Worm (Caenorhabditis elegans): Measurements from ENCODE around the gene K05F1.13.
A peak's percentile ranks its signal among the peaks of the same experiment; 100 is the strongest.
"Not testable (repeated sequence)": the region's sequence is repeated elsewhere in the genome, so short reads cannot be mapped to it uniquely, and the experiment has no call there.

K05F1.13 gene

DNA sequence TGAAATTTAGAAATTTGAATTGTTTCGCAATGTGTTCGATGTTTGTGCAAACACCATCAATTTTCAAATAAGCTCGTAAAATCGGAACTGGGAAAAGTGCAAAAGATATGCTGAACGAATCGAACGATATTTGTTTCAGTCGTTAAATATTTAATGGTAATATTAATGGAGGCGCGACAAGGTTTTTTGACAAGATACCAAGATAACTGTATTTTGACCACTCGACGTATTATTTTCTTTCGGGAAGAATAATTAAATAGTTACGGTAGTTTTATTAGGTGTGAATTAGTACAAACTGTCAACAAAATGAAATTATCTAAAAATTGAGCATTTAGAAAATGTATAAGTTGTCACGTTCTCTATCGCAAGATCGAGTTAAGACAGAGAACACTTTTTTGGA lies 15.4 kb downstream of the K05F1.13 start:
- no peak for TF ChIP-seq tbx-2 (tag; optimal IDR thresholded peaks at IDR 0.05)
- peak; percentile 93 for TF ChIP-seq elt-2 (tag; optimal IDR thresholded peaks at IDR 0.05)
- no peak for TF ChIP-seq aly-2 (tag; optimal IDR thresholded peaks at IDR 0.05)
- no peak for TF ChIP-seq unc-39 (tag; optimal IDR thresholded peaks at IDR 0.05)
- TF ChIP-seq R02D3.7 (tag; optimal IDR thresholded peaks at IDR 0.05), result no peak
- TF ChIP-seq fos-1 (tag; optimal IDR thresholded peaks at IDR 0.05), result no peak
- TF ChIP-seq nhr-237 (tag; optimal IDR thresholded peaks at IDR 0.05), result no peak
- peak; percentile 8 for TF ChIP-seq pha-4 (tag; optimal IDR thresholded peaks at IDR 0.05)
- TF ChIP-seq ceh-82 (tag; optimal IDR thresholded peaks at IDR 0.05), result no peak
- TF ChIP-seq jun-1 (tag; optimal IDR thresholded peaks at IDR 0.05), result no peak
- TF ChIP-seq pqm-1 (tag; optimal IDR thresholded peaks at IDR 0.05), result peak; percentile 25
- TF ChIP-seq nhr-12 (tag; optimal IDR thresholded peaks at IDR 0.05), result no peak
- no peak for TF ChIP-seq sea-2 (GFP tag; optimal IDR thresholded peaks at IDR 0.05)
- no peak for TF ChIP-seq fkh-2 (tag; optimal IDR thresholded peaks at IDR 0.05)
- no peak for TF ChIP-seq egl-27 (tag; optimal IDR thresholded peaks at IDR 0.05)
- TF ChIP-seq ceh-16 (tag; optimal IDR thresholded peaks at IDR 0.05), result no peak
- TF ChIP-seq mdl-1 (tag; optimal IDR thresholded peaks at IDR 0.05), result no peak
- no peak for TF ChIP-seq ama-1 (optimal IDR thresholded peaks at IDR 0.05)
- TF ChIP-seq daf-12 (tag; optimal IDR thresholded peaks at IDR 0.05), result no peak
- TF ChIP-seq nhr-43 (tag; optimal IDR thresholded peaks at IDR 0.05; ENCODE audit: poor library complexity, severe bottlenecking), result no peak

DNA sequence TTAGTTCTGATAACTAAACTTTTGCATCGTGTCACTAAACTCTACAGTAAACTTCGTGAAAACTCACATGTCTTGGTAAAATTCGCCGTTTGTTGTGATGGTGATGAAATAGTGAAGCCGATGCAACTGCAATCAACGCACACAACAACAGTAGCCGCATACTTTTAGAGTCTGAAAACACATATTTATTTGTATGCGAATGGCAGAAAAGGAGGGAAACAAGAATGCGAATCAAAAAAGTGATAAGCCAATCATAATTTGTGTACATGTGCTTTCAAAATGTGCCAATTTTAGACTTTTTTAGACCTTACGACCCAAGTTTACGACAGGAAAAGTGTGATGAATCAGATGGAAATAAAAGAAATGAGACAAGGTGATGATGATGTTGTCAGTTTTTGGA lies 16.4 kb downstream of the K05F1.13 start, which contains the start of gene K05F1.10:
TSS of gene K05F1.10 (minus strand) at position 171 of the 400 bp plus-strand sequence.
- TF ChIP-seq pha-4 (tag; optimal IDR thresholded peaks at IDR 0.05), result peak; percentile 9
- no peak for TF ChIP-seq egl-27 (tag; optimal IDR thresholded peaks at IDR 0.05)
- TF ChIP-seq hmg-11 (tag; optimal IDR thresholded peaks at IDR 0.05), result no peak
- TF ChIP-seq elt-2 (tag; optimal IDR thresholded peaks at IDR 0.05), result peak; percentile 86
- TF ChIP-seq sea-2 (GFP tag; optimal IDR thresholded peaks at IDR 0.05), result no peak
- TF ChIP-seq ama-1 (optimal IDR thresholded peaks at IDR 0.05), result peak; percentile 9
- TF ChIP-seq pqm-1 (tag; optimal IDR thresholded peaks at IDR 0.05), result peak; percentile 54

- TF ChIP-seq ceh-82 (tag; optimal IDR thresholded peaks at IDR 0.05) (no peak), fos-1 (tag; optimal IDR thresholded peaks at IDR 0.05) (no peak), elt-2 (tag; optimal IDR thresholded peaks at IDR 0.05) (peak; percentile 97), pqm-1 (tag; optimal IDR thresholded peaks at IDR 0.05) (peak; percentile 63), nhr-67 (tag; optimal IDR thresholded peaks at IDR 0.05) (no peak), ama-1 (optimal IDR thresholded peaks at IDR 0.05) (no peak), elt-1 (tag; optimal IDR thresholded peaks at IDR 0.05) (no peak)
Measured at ce11 chrII:5806563-5806962, 17.6 kb downstream of the K05F1.13 start.

- TF ChIP-seq ZK546.5 (tag; optimal IDR thresholded peaks at IDR 0.05), result no peak
Measured at ce11 chrII:5810230-5810629, 21.3 kb downstream of the K05F1.13 start, which contains the start of the genes msp-64 and ZK1248.5. Gene msp-64 (minus strand): TSS chrII:5810330. Gene ZK1248.5 (plus strand): TSS chrII:5810514.

DNA sequence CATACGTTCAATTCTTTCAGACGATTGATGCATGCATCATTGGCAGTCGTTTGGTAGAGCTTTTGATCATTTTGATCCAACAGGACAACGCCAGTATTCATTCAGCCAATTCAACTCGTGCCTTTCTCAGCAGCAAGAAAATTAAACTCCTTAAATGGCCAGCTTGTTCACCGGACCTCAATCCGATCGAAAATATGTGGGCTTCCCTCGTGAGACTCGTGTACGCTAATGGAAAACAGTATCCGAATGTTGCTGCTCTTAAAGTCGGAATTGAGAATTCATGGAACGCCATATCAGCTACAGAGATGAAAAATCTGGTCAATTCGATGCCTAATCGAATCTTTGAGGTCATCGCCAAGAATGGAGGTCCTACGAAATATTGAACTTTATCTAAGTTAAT lies 26.5 kb downstream of the K05F1.13 start, which contains the start of gene wago-5:
TSS of gene wago-5 (minus strand) at position 101 of the 400 bp plus-strand sequence.
- not testable (repeated sequence) for TF ChIP-seq ZK546.5, tbx-2, mdl-1 (tag; optimal IDR thresholded peaks at IDR 0.05)

- TF ChIP-seq unc-39 (tag; optimal IDR thresholded peaks at IDR 0.05) (no peak), mml-1 (tag; optimal IDR thresholded peaks at IDR 0.05) (no peak), egl-27 (tag; optimal IDR thresholded peaks at IDR 0.05) (no peak), zag-1 (tag; optimal IDR thresholded peaks at IDR 0.05) (no peak), nhr-237 (tag; optimal IDR thresholded peaks at IDR 0.05) (no peak), fkh-2 (tag; optimal IDR thresholded peaks at IDR 0.05) (no peak), fkh-10 (GFP tag; optimal IDR thresholded peaks at IDR 0.05) (no peak), nhr-43 (tag; optimal IDR thresholded peaks at IDR 0.05; ENCODE audit: poor library complexity, severe bottlenecking) (no peak), nhr-28 (tag; optimal IDR thresholded peaks at IDR 0.05) (no peak), nhr-11 (tag; optimal IDR thresholded peaks at IDR 0.05) (no peak), pqm-1 (tag; optimal IDR thresholded peaks at IDR 0.05) (no peak), ZK546.5 (tag; optimal IDR thresholded peaks at IDR 0.05) (no peak), mdl-1 (tag; optimal IDR thresholded peaks at IDR 0.05) (no peak), nhr-12 (tag; optimal IDR thresholded peaks at IDR 0.05) (no peak), elt-3 (tag; optimal IDR thresholded peaks at IDR 0.05) (no peak), ztf-11 (tag; optimal IDR thresholded peaks at IDR 0.05) (no peak)
Measured at ce11 chrII:5816346-5816745, 27.4 kb downstream of the K05F1.13 start, which contains the start of gene ZK1248.20. Gene ZK1248.20 (plus strand): TSS chrII:5816646.

Measured in whole organism, L3 larva.